Worm (Caenorhabditis elegans) whole organism, L2 larva: ENCODE data around the gene srw-22.

ENCODE experiments used
- C34F6.9 ChIP-seq: fragments of 150-350 bp; optimal IDR thresholded peaks from 2 replicates; lab custom pipeline; 2014; ENCODE audit warnings: missing biosample characterization, missing genetic modification characterization
- F13H6.1 ChIP-seq: sonication (generic microtip); optimal IDR thresholded peaks from 2 replicates; lab custom pipeline; 2016; ENCODE audit warnings: missing genetic modification characterization, missing compliant biosample characterization
- R02D3.7 ChIP-seq: fragments of 150-350 bp; optimal IDR thresholded peaks from 2 replicates; lab custom pipeline; 2014; ENCODE audit warnings: missing biosample characterization, missing genetic modification characterization
- Y55F3AM.14 ChIP-seq: fragments of 200-800 bp; sonication (Bioruptor generic); optimal IDR thresholded peaks from 2 replicates; lab custom pipeline; 2018; ENCODE audit warnings: mild to moderate bottlenecking, missing genetic modification characterization, missing compliant biosample characterization
- ZK546.5 ChIP-seq: sonication (generic microtip); optimal IDR thresholded peaks from 2 replicates; lab custom pipeline; 2017; ENCODE audit warnings: missing biosample characterization, missing genetic modification characterization
- alr-1 ChIP-seq: fragments of 150-350 bp; optimal IDR thresholded peaks from 2 replicates; lab custom pipeline; 2014; ENCODE audit warnings: missing biosample characterization, missing genetic modification characterization
- aly-2 ChIP-seq: fragments of 150-350 bp; optimal IDR thresholded peaks from 2 replicates; lab custom pipeline; 2014; ENCODE audit warnings: missing biosample characterization, missing genetic modification characterization
- blmp-1 ChIP-seq: sonication (generic microtip); optimal IDR thresholded peaks from 2 replicates; lab custom pipeline; 2017; ENCODE audit warnings: missing genetic modification characterization, mild to moderate bottlenecking, missing compliant biosample characterization, antibody characterized with exemption, moderate library complexity; ENCODE audit not compliant: insufficient read depth
- ceh-16 ChIP-seq: fragments of 150-350 bp; optimal IDR thresholded peaks from 2 replicates; lab custom pipeline; 2014; ENCODE audit warnings: missing biosample characterization, missing genetic modification characterization
- ceh-82 ChIP-seq: fragments of 150-350 bp; optimal IDR thresholded peaks from 2 replicates; lab custom pipeline; 2014; ENCODE audit warnings: missing biosample characterization, missing genetic modification characterization
- crh-2 ChIP-seq: sonication (generic microtip); optimal IDR thresholded peaks from 2 replicates; lab custom pipeline; 2017; ENCODE audit warnings: missing biosample characterization, missing genetic modification characterization
- dmd-4 ChIP-seq: sonication (generic microtip); optimal IDR thresholded peaks from 2 replicates; lab custom pipeline; 2017; ENCODE audit warnings: missing biosample characterization, missing genetic modification characterization
- egl-27 ChIP-seq: sonication (generic microtip); optimal IDR thresholded peaks from 3 replicates; lab custom pipeline; 2017; ENCODE audit warnings: missing biosample characterization, missing genetic modification reagents, missing genetic modification characterization
- elt-1 ChIP-seq: fragments of 150-350 bp; optimal IDR thresholded peaks from 2 replicates; lab custom pipeline; 2014; ENCODE audit warnings: missing biosample characterization, missing genetic modification characterization
- elt-3 ChIP-seq: sonication (generic microtip); optimal IDR thresholded peaks from 2 replicates; lab custom pipeline; 2017; ENCODE audit warnings: missing biosample characterization, missing genetic modification characterization
- fos-1 ChIP-seq: fragments of 150-350 bp; optimal IDR thresholded peaks from 2 replicates; lab custom pipeline; 2014; ENCODE audit warnings: missing biosample characterization, missing genetic modification characterization
- gmeb-1 ChIP-seq: fragments of 150-350 bp; optimal IDR thresholded peaks from 2 replicates; lab custom pipeline; 2014; ENCODE audit warnings: missing biosample characterization, missing genetic modification characterization
- lin-11 ChIP-seq: fragments of 150-350 bp; sonication (generic microtip); optimal IDR thresholded peaks from 2 replicates; lab custom pipeline; 2014; ENCODE audit warnings: missing biosample characterization, missing genetic modification characterization, inconsistent platforms, mixed read lengths
- lin-13 ChIP-seq: fragments of 150-350 bp; optimal IDR thresholded peaks from 2 replicates; lab custom pipeline; 2014; ENCODE audit warnings: missing biosample characterization, missing genetic modification reagents, missing genetic modification characterization
- lin-39 ChIP-seq: fragments of 150-350 bp; optimal IDR thresholded peaks from 2 replicates; lab custom pipeline; 2014; ENCODE audit warnings: missing biosample characterization, missing genetic modification reagents, missing genetic modification characterization
- lsy-2 ChIP-seq, 2 experiments: fragments of 150-350 bp in 1 of 2; sonication (generic microtip) in 1 of 2; optimal IDR thresholded peaks; 2 replicates each; lab custom pipeline; 2014 to 2017; ENCODE audit warnings: missing biosample characterization in 2 of 2, missing genetic modification characterization in 2 of 2
- mab-5 ChIP-seq: fragments of 150-350 bp; optimal IDR thresholded peaks from 2 replicates; lab custom pipeline; 2014; ENCODE audit warnings: missing biosample characterization, missing genetic modification characterization
- mbf-1 ChIP-seq: sonication (generic microtip); optimal IDR thresholded peaks from 2 replicates; lab custom pipeline; 2017; ENCODE audit warnings: missing biosample characterization, missing genetic modification characterization
- mdl-1 ChIP-seq, 2 experiments: fragments of 150-350 bp in 1 of 2; sonication (generic microtip) in 1 of 2; optimal IDR thresholded peaks; 2 replicates each; lab custom pipeline; 2017; ENCODE audit warnings: missing biosample characterization in 2 of 2, missing genetic modification characterization in 2 of 2
- nhr-10 ChIP-seq: sonication (generic microtip); optimal IDR thresholded peaks from 2 replicates; lab custom pipeline; 2017; ENCODE audit warnings: missing biosample characterization, missing genetic modification characterization
- nhr-11 ChIP-seq: fragments of 150-350 bp; optimal IDR thresholded peaks from 2 replicates; lab custom pipeline; 2014; ENCODE audit warnings: missing biosample characterization, missing genetic modification characterization
- nhr-12 ChIP-seq: fragments of 150-350 bp; optimal IDR thresholded peaks from 2 replicates; lab custom pipeline; 2014; ENCODE audit warnings: missing biosample characterization, missing genetic modification characterization
- nhr-129 ChIP-seq: fragments of 150-350 bp; optimal IDR thresholded peaks from 2 replicates; lab custom pipeline; 2014; ENCODE audit warnings: missing biosample characterization, missing genetic modification characterization
- nhr-21 ChIP-seq: fragments of 150-350 bp; optimal IDR thresholded peaks from 2 replicates; lab custom pipeline; 2014; ENCODE audit warnings: missing biosample characterization, missing genetic modification characterization
- nhr-23 ChIP-seq: fragments of 150-350 bp; optimal IDR thresholded peaks from 2 replicates; lab custom pipeline; 2014; ENCODE audit warnings: missing biosample characterization, missing genetic modification reagents, missing genetic modification characterization
- nhr-25 ChIP-seq: fragments of 150-350 bp; sonication (generic microtip); optimal IDR thresholded peaks from 3 replicates; lab custom pipeline; 2014; ENCODE audit warnings: missing biosample characterization, missing genetic modification characterization
- nhr-6 ChIP-seq: fragments of 150-350 bp; optimal IDR thresholded peaks from 2 replicates; lab custom pipeline; 2014; ENCODE audit warnings: missing biosample characterization, missing genetic modification characterization
- sma-3 ChIP-seq: sonication (generic microtip); optimal IDR thresholded peaks from 2 replicates; lab custom pipeline; 2016; ENCODE audit warnings: missing genetic modification reagents, missing genetic modification characterization, missing compliant biosample characterization
- sma-9 ChIP-seq, 2 experiments: fragments of 150-350 bp in 1 of 2; sonication (generic microtip) in 1 of 2; optimal IDR thresholded peaks; 2 replicates each; lab custom pipeline; 2014 to 2016; ENCODE audit warnings: missing genetic modification characterization in 2 of 2, mild to moderate bottlenecking in 1 of 2, missing biosample characterization in 1 of 2, missing compliant biosample characterization in 1 of 2, missing genetic modification reagents in 1 of 2, moderate library complexity in 1 of 2
- snpc-4 ChIP-seq: fragments of 150-350 bp; optimal IDR thresholded peaks from 2 replicates; lab custom pipeline; 2014; ENCODE audit warnings: missing biosample characterization, missing genetic modification characterization
- unc-55 ChIP-seq: fragments of 150-350 bp; sonication (generic microtip); optimal IDR thresholded peaks from 3 replicates; lab custom pipeline; 2014; ENCODE audit warnings: missing biosample characterization, missing genetic modification reagents, missing genetic modification characterization
- ztf-1 ChIP-seq: fragments of 200-800 bp; sonication (Bioruptor generic); conservative IDR thresholded peaks from 2 replicates; pipeline ENCODE4 v1.3.6; 2022; ENCODE audit warnings: missing genetic modification characterization, missing compliant biosample characterization
- ztf-4 ChIP-seq: fragments of 150-350 bp; optimal IDR thresholded peaks from 2 replicates; lab custom pipeline; 2014; ENCODE audit warnings: missing biosample characterization, missing genetic modification characterization

srw-22 gene

DNA sequence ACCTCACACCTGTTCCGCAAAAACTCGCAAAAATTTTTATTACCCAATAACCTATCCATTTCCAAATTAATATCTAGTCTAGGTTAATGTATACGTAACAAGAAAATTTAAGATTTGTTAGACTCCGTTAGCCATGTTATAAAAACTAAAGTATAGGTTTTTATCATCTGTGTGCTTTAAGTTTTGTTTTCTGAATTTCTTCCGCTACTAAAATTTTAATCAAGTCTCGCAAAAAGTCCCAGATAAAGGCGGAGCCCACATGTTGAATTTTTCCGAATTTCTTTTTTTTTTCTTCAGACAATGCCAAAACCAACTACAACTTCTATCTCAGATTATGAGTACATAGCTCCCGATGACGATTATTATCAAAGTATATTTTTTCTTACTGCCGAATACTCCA, 36.2 kb upstream of the srw-22 start, which contains the start of gene srw-13:
Gene srw-13 (plus strand): TSS at position 301 of the 400 bp plus-strand sequence.
- TF ChIP-seq elt-1 (no peak), unc-55 (GFP tag; lab: Kevin White, UChicago) (no peak), lin-39 (tag; lab: Kevin White, UChicago) (no peak)

- TF ChIP-seq elt-3 (tag; lab: Kevin White, UChicago) (no peak), fos-1 (tag; lab: Kevin White, UChicago) (no peak), lin-11 (tag; lab: Kevin White, UChicago) (no peak), nhr-21 (tag; lab: Kevin White, UChicago) (no peak), sma-9 (GFP tag; optimal IDR thresholded peaks at IDR 0.05; lab: Kevin White, UChicago) (no peak), sma-9 (tag; optimal IDR thresholded peaks at IDR 0.05; lab: Kevin White, UChicago) (no peak), ztf-4 (tag; lab: Kevin White, UChicago) (no peak), mab-5 (tag; lab: Kevin White, UChicago) (no peak), dmd-4 (tag; lab: Kevin White, UChicago) (no peak), nhr-11 (tag; lab: Kevin White, UChicago) (no peak), nhr-12 (tag; lab: Kevin White, UChicago) (no peak), elt-1 (no peak)
Observed at ce11 chrV:15235661-15236060, 32.7 kb upstream of the srw-22 start, which contains the start of gene nhr-164. nhr-164 (minus strand) TSS chrV:15235761.

DNA sequence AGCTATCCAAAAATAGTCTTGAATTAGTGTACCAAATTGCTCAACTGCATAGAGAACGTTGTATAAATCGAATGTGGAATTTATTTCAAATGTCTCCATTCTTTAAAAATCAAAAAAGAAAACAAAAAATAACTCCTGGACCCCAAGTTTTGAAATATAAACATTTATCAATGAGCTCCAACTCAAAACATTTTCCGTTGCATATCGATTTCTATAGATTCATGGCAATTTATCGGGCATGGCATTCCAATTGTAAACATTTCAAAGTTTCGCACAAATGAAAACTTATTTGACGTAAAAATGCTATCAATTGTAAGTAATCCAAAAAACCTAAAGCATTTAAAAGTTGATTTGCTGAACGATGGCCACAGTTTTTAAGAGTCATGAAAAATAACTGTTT, 29.9 kb upstream of the srw-22 start, which contains the start of gene srw-12:
Gene srw-12 (minus strand): TSS at position 101 of the 400 bp plus-strand sequence.
- TF ChIP-seq fos-1 (tag; lab: Kevin White, UChicago) (no peak), nhr-129 (no peak), aly-2 (tag; lab: Kevin White, UChicago) (no peak), ceh-82 (tag; lab: Kevin White, UChicago) (no peak), lsy-2 (tag; optimal IDR thresholded peaks at IDR 0.05; lab: Kevin White, UChicago) (no peak), sma-3 (GFP tag; lab: Kevin White, UChicago) (no peak), dmd-4 (tag; lab: Kevin White, UChicago) (no peak), elt-1 (no peak), blmp-1 (tag; lab: Kevin White, UChicago) (no peak), lin-13 (GFP tag; lab: Kevin White, UChicago) (no peak), nhr-10 (no peak), ZK546.5 (tag; lab: Kevin White, UChicago) (no peak), gmeb-1 (no peak), ztf-4 (tag; lab: Kevin White, UChicago) (no peak), nhr-6 (tag; lab: Kevin White, UChicago) (no peak), mbf-1 (tag; lab: Kevin White, UChicago) (no peak), alr-1 (no peak), nhr-12 (tag; lab: Kevin White, UChicago) (no peak), R02D3.7 (tag; lab: Kevin White, UChicago) (no peak)

DNA sequence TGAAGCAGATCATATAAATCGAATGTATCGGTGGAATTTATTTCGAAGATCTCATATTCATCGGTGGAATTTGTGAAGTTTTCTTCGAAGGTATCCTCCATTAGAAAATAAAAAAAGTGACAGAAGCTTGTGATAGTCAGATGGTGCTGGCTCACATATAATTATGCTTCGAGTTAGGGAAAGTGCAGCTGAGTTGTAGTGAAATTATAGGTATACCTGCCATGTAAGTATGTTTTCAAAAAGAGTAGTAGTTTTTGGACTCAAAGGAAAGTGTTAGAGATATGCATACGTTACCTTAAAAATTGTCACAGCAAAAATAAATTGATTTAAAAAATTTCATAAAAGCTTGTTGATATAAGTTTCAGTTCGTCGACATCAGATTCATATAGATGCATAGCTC, 28.2 kb upstream of the srw-22 start, which contains the start of gene srw-11:
Gene srw-11 (minus strand): TSS at position 101 of the 400 bp plus-strand sequence.
- TF ChIP-seq lin-39 (tag; lab: Kevin White, UChicago) (no peak), nhr-21 (tag; lab: Kevin White, UChicago) (no peak), R02D3.7 (tag; lab: Kevin White, UChicago) (no peak), mdl-1 (tag; optimal IDR thresholded peaks at IDR 0.05; lab: Kevin White, UChicago) (no peak), gmeb-1 (no peak), ztf-4 (tag; lab: Kevin White, UChicago) (no peak), nhr-25 (tag; lab: Kevin White, UChicago) (no peak), nhr-23 (tag; lab: Kevin White, UChicago) (no peak), snpc-4 (tag; lab: Kevin White, UChicago) (no peak), nhr-12 (tag; lab: Kevin White, UChicago) (no peak), C34F6.9 (tag; lab: Kevin White, UChicago) (no peak), crh-2 (no peak)

DNA sequence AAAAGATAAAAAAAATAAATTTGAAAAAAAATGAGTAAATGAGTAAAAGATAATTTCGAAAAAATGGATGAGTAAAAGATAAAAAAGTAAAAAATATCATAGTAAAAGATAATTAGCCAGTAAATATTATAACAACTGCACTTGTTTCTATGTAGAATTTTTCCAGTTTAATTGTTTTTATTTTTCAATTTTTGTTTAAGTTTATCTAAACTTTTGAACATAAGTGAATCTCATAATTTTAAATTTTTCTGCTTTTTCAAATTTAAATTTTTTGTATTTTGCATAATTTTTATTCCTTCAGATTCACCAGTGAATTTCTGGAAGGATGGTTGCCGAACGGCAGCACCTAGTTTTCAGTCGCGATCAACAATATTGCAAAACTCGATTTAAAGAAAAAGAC, 27.1 kb upstream of the srw-22 start, which contains the start of gene chil-12:
Gene chil-12 (plus strand): TSS at position 301 of the 400 bp plus-strand sequence.
- TF ChIP-seq R02D3.7 (tag; lab: Kevin White, UChicago), result no peak
- TF ChIP-seq fos-1 (tag; lab: Kevin White, UChicago), result no peak
- TF ChIP-seq ceh-16 (tag; lab: Kevin White, UChicago), result no peak
- no peak for TF ChIP-seq nhr-10
- no peak for TF ChIP-seq blmp-1 (tag; lab: Kevin White, UChicago)
- TF ChIP-seq F13H6.1 (tag; lab: Kevin White, UChicago), result no peak
- no peak for TF ChIP-seq ztf-1 (GFP tag; lab: Robert Waterston, UW)
- TF ChIP-seq nhr-25 (tag; lab: Kevin White, UChicago), result no peak
- TF ChIP-seq aly-2 (tag; lab: Kevin White, UChicago), result no peak
- TF ChIP-seq lin-11 (tag; lab: Kevin White, UChicago), result no peak
- TF ChIP-seq unc-55 (GFP tag; lab: Kevin White, UChicago), result no peak
- TF ChIP-seq mab-5 (tag; lab: Kevin White, UChicago), result no peak
- TF ChIP-seq gmeb-1, result no peak
- no peak for TF ChIP-seq elt-1
- no peak for TF ChIP-seq egl-27 (tag; lab: Kevin White, UChicago)
- no peak for TF ChIP-seq Y55F3AM.14 (GFP tag; lab: Kevin White, UChicago)
